Fruit fly (Drosophila melanogaster) whole organism, adult: ENCODE results near the gene CG15865.
A peak's percentile ranks its signal among the peaks of the same experiment; 100 is the strongest.

Experiments
- CG11617 ChIP-seq: fragments of 200-800 bp; sonication (Bioruptor generic); optimal IDR thresholded peaks from 2 replicates; lab custom pipeline; 2017; ENCODE audit warnings: mild to moderate bottlenecking, missing biosample characterization, missing genetic modification reagents, missing genetic modification characterization
- CG12768 ChIP-seq: fragments of 200-800 bp; sonication (Bioruptor generic); optimal IDR thresholded peaks from 2 replicates; lab custom pipeline; 2017; ENCODE audit warnings: missing biosample characterization, missing genetic modification characterization, mild to moderate bottlenecking, moderate library complexity, missing genetic modification reagents
- CG1620 ChIP-seq: fragments of 200-800 bp; sonication (Bioruptor generic); optimal IDR thresholded peaks from 2 replicates; lab custom pipeline; 2016; ENCODE audit warnings: missing biosample characterization, missing genetic modification characterization
- CG33017 ChIP-seq: fragments of 200-800 bp; sonication (Bioruptor generic); optimal IDR thresholded peaks from 2 replicates; lab custom pipeline; 2018; ENCODE audit warnings: missing biosample characterization, mild to moderate bottlenecking, missing genetic modification characterization, moderate library complexity
- CG5204 ChIP-seq: fragments of 200-800 bp; sonication (Bioruptor generic); optimal IDR thresholded peaks from 2 replicates; lab custom pipeline; 2016; ENCODE audit warnings: missing biosample characterization, missing genetic modification characterization
- CG7045 ChIP-seq: fragments of 200-800 bp; sonication (Bioruptor generic); optimal IDR thresholded peaks from 2 replicates; lab custom pipeline; 2017; ENCODE audit warnings: missing biosample characterization, mild to moderate bottlenecking, missing genetic modification characterization
- CG7101 ChIP-seq: fragments of 200-800 bp; sonication (Bioruptor generic); optimal IDR thresholded peaks from 2 replicates; lab custom pipeline; 2018; ENCODE audit warnings: missing biosample characterization, mild to moderate bottlenecking, missing genetic modification characterization, moderate library complexity
- Crg-1 ChIP-seq: fragments of 200-800 bp; sonication (Bioruptor generic); optimal IDR thresholded peaks from 2 replicates; lab custom pipeline; 2016; ENCODE audit warnings: missing biosample characterization, missing genetic modification characterization
- bab1 ChIP-seq: fragments of 200-800 bp; sonication (Bioruptor generic); optimal IDR thresholded peaks from 3 replicates; lab custom pipeline; 2019; ENCODE audit warnings: missing biosample characterization, mild to moderate bottlenecking, missing genetic modification characterization, moderate library complexity
- cic ChIP-seq: fragments of 200-800 bp; sonication (Bioruptor generic); optimal IDR thresholded peaks from 2 replicates; lab custom pipeline; 2017; ENCODE audit warnings: missing biosample characterization, mild to moderate bottlenecking, missing genetic modification characterization, moderate library complexity
- ovo ChIP-seq: fragments of 200-800 bp; sonication (Bioruptor generic); optimal IDR thresholded peaks from 2 replicates; lab custom pipeline; 2016; ENCODE audit warnings: missing biosample characterization, missing genetic modification characterization
- tj ChIP-seq: fragments of 200-800 bp; sonication (Bioruptor generic); optimal IDR thresholded peaks from 3 replicates; lab custom pipeline; 2017; ENCODE audit warnings: missing biosample characterization, mild to moderate bottlenecking, missing genetic modification characterization, moderate library complexity

- no peak for TF ChIP-seq CG5204 (GFP tag; lab: Kevin White, UChicago)
- no peak for TF ChIP-seq bab1
- TF ChIP-seq ovo (GFP tag; lab: Kevin White, UChicago), result no peak
- TF ChIP-seq CG1620, result no peak
- TF ChIP-seq CG11617 (GFP tag; lab: Kevin White, UChicago), result no peak
- TF ChIP-seq CG12768, result no peak
- TF ChIP-seq CG7101 (tag; lab: Kevin White, UChicago), result no peak
- peak; percentile 23 for TF ChIP-seq cic (GFP tag; lab: Kevin White, UChicago)
- no peak for TF ChIP-seq tj
- TF ChIP-seq CG7045, result no peak
- no peak for TF ChIP-seq Crg-1 (GFP tag; lab: Kevin White, UChicago)
- no peak for TF ChIP-seq CG33017 (tag; lab: Kevin White, UChicago)
These were observed 39.5 kb upstream of the CG15865 start, which contains the start of the genes CG9673 and CG4653 for dm6 chrX:16703747-16704146.
